Fruit fly (Drosophila melanogaster) Kc167 (cell line): Measurements from ENCODE around the gene CG32115.

ENCODE experiments used
- Sin3A ChIP-seq: fragments of >200 bp; optimal IDR thresholded peaks from 2 replicates; lab custom pipeline; 2018; ENCODE audit warnings: missing external identifiers
- h ChIP-seq: fragments of >200 bp; optimal IDR thresholded peaks from 3 replicates; lab custom pipeline; 2018; ENCODE audit warnings: missing external identifiers
- psq ChIP-seq: fragments of >200 bp; optimal IDR thresholded peaks from 2 replicates; lab custom pipeline; 2017; ENCODE audit warnings: missing external identifiers
- ttk ChIP-seq: sonication (Bioruptor generic); optimal IDR thresholded peaks from 2 replicates; lab custom pipeline; 2017; ENCODE audit warnings: missing external identifiers

- TF ChIP-seq psq (lab: Kevin White, UChicago) (no peak), Sin3A (lab: Kevin White, UChicago) (no peak), h (lab: Kevin White, UChicago) (no peak), ttk (lab: Kevin White, UChicago) (no peak)
These were observed 28.8 kb downstream of the CG32115 start, which contains the start of gene CG14120 for dm6 chr3L:12884680-12885079.
